Worm (Caenorhabditis elegans) whole organism, late embryonic: ENCODE measurements around the gene grd-16.

Experiments
- C08G9.2 ChIP-seq: sonication (generic microtip); optimal IDR thresholded peaks from 2 replicates; lab custom pipeline; 2016; ENCODE audit warnings: mild to moderate bottlenecking, missing genetic modification characterization, moderate library complexity, missing compliant biosample characterization
- C38D4.7 ChIP-seq: fragments of 200-800 bp; sonication (Bioruptor generic); optimal IDR thresholded peaks from 2 replicates; lab custom pipeline; 2018; ENCODE audit warnings: mild to moderate bottlenecking, missing genetic modification characterization, moderate library complexity, missing compliant biosample characterization
- F13H6.1 ChIP-seq: sonication (generic microtip); optimal IDR thresholded peaks from 2 replicates; lab custom pipeline; 2016; ENCODE audit warnings: missing genetic modification characterization, missing compliant biosample characterization
- K02D7.2 ChIP-seq: sonication (generic microtip); optimal IDR thresholded peaks from 2 replicates; lab custom pipeline; 2017; ENCODE audit warnings: mild to moderate bottlenecking, missing genetic modification characterization, missing compliant biosample characterization
- T23F11.4 ChIP-seq: fragments of 200-800 bp; sonication (Bioruptor generic); optimal IDR thresholded peaks from 2 replicates; lab custom pipeline; 2018; ENCODE audit warnings: mild to moderate bottlenecking, missing genetic modification characterization, missing compliant biosample characterization
- Y22D7AL.16 ChIP-seq: sonication (generic microtip); optimal IDR thresholded peaks from 2 replicates; lab custom pipeline; 2016; ENCODE audit warnings: missing genetic modification characterization, missing compliant biosample characterization
- ama-1 ChIP-seq: fragments of 150-350 bp; optimal IDR thresholded peaks from 2 replicates; lab custom pipeline; 2014
- ceh-14 ChIP-seq: sonication (generic microtip); optimal IDR thresholded peaks from 2 replicates; lab custom pipeline; 2016; ENCODE audit warnings: missing genotype, missing genetic modification characterization, missing compliant biosample characterization
- ceh-19 ChIP-seq: fragments of 200-800 bp; sonication (Bioruptor generic); optimal IDR thresholded peaks from 2 replicates; lab custom pipeline; 2018; ENCODE audit warnings: mild to moderate bottlenecking, missing genetic modification characterization, missing compliant biosample characterization
- ceh-2 ChIP-seq: sonication (generic microtip); optimal IDR thresholded peaks from 2 replicates; lab custom pipeline; 2016; ENCODE audit warnings: missing genotype, missing genetic modification characterization, missing compliant biosample characterization
- ceh-24 ChIP-seq: sonication (generic microtip); optimal IDR thresholded peaks from 2 replicates; lab custom pipeline; 2016; ENCODE audit warnings: mild to moderate bottlenecking, missing genetic modification characterization, missing compliant biosample characterization
- ceh-45 ChIP-seq: fragments of 200-800 bp; sonication (Bioruptor generic); IDR thresholded peaks from 2 replicates; pipeline ENCODE4 v1.3.6; 2022; ENCODE audit warnings: missing genetic modification reagents, missing genetic modification characterization, missing compliant biosample characterization
- ceh-48 ChIP-seq: sonication (generic microtip); optimal IDR thresholded peaks from 2 replicates; lab custom pipeline; 2016; ENCODE audit warnings: missing genetic modification characterization, inconsistent platforms, missing compliant biosample characterization
- ets-4 ChIP-seq: sonication (generic microtip); optimal IDR thresholded peaks from 2 replicates; lab custom pipeline; 2016; ENCODE audit warnings: missing genetic modification characterization, missing compliant biosample characterization
- eyg-1 ChIP-seq: sonication (generic microtip); optimal IDR thresholded peaks from 2 replicates; lab custom pipeline; 2016; ENCODE audit warnings: missing genotype, missing genetic modification characterization, missing compliant biosample characterization
- fax-1 ChIP-seq: sonication (generic microtip); optimal IDR thresholded peaks from 2 replicates; lab custom pipeline; 2016; ENCODE audit warnings: missing genotype, missing genetic modification characterization, missing compliant biosample characterization
- fkh-6 ChIP-seq: sonication (generic microtip); optimal IDR thresholded peaks from 2 replicates; lab custom pipeline; 2016; ENCODE audit warnings: missing genetic modification characterization, missing compliant biosample characterization
- hlh-13 ChIP-seq: fragments of 200-800 bp; sonication (Bioruptor generic); optimal IDR thresholded peaks from 2 replicates; lab custom pipeline; 2018; ENCODE audit warnings: mild to moderate bottlenecking, missing genetic modification characterization, missing compliant biosample characterization
- hlh-8 ChIP-seq: sonication (generic microtip); optimal IDR thresholded peaks from 2 replicates; lab custom pipeline; 2016; ENCODE audit warnings: missing genotype, missing genetic modification characterization, missing compliant biosample characterization
- lin-11 ChIP-seq: fragments of 200-800 bp; sonication (Bioruptor generic); optimal IDR thresholded peaks from 2 replicates; lab custom pipeline; 2018; ENCODE audit warnings: mild to moderate bottlenecking, missing genetic modification characterization, missing compliant biosample characterization
- madf-2 ChIP-seq: sonication (generic microtip); optimal IDR thresholded peaks from 2 replicates; lab custom pipeline; 2017; ENCODE audit warnings: missing genetic modification characterization, missing compliant biosample characterization
- nfya-1 ChIP-seq: sonication (generic microtip); optimal IDR thresholded peaks from 2 replicates; lab custom pipeline; 2017; ENCODE audit warnings: missing genetic modification characterization, mild to moderate bottlenecking, missing compliant biosample characterization, antibody characterized with exemption, moderate library complexity
- nhr-11 ChIP-seq: fragments of 150-350 bp; optimal IDR thresholded peaks from 2 replicates; lab custom pipeline; 2014; ENCODE audit warnings: missing biosample characterization, missing genetic modification characterization
- nhr-232 ChIP-seq: sonication (generic microtip); optimal IDR thresholded peaks from 2 replicates; lab custom pipeline; 2016; ENCODE audit warnings: missing genetic modification characterization, missing compliant biosample characterization
- npax-4 ChIP-seq: sonication (generic microtip); optimal IDR thresholded peaks from 2 replicates; lab custom pipeline; 2016; ENCODE audit warnings: missing genetic modification characterization, missing compliant biosample characterization
- odd-2 ChIP-seq: sonication (generic microtip); optimal IDR thresholded peaks from 2 replicates; lab custom pipeline; 2017; ENCODE audit warnings: antibody characterized with exemption, mild to moderate bottlenecking, missing genetic modification characterization, missing compliant biosample characterization
- pag-3 ChIP-seq: sonication (generic microtip); optimal IDR thresholded peaks from 2 replicates; lab custom pipeline; 2016; ENCODE audit warnings: missing compliant biosample characterization, missing genetic modification characterization, borderline replicate concordance
- pat-9 ChIP-seq: fragments of 200-800 bp; sonication (Bioruptor generic); optimal IDR thresholded peaks from 2 replicates; lab custom pipeline; 2018; ENCODE audit warnings: mild to moderate bottlenecking, missing genetic modification characterization, moderate library complexity, missing compliant biosample characterization
- pha-4 ChIP-seq: fragments of 150-350 bp; optimal IDR thresholded peaks from 2 replicates; lab custom pipeline; 2018; ENCODE audit warnings: missing biosample characterization, missing genetic modification reagents, missing genetic modification characterization
- pqm-1 ChIP-seq: sonication (generic microtip); optimal IDR thresholded peaks from 2 replicates; lab custom pipeline; 2016; ENCODE audit warnings: missing genetic modification characterization, missing compliant biosample characterization
- sdc-2 ChIP-seq: sonication (generic microtip); optimal IDR thresholded peaks from 2 replicates; lab custom pipeline; 2016; ENCODE audit warnings: missing genotype, missing genetic modification characterization, missing compliant biosample characterization
- sox-2 ChIP-seq: fragments of 200-800 bp; sonication (Bioruptor generic); IDR thresholded peaks from 2 replicates; pipeline ENCODE4 v1.3.6; 2022; ENCODE audit warnings: missing genetic modification reagents, missing genetic modification characterization, missing compliant biosample characterization
- syd-9 ChIP-seq: sonication (generic microtip); optimal IDR thresholded peaks from 2 replicates; lab custom pipeline; 2016; ENCODE audit warnings: mild to moderate bottlenecking, missing genetic modification characterization, moderate library complexity, missing compliant biosample characterization
- tbx-2 ChIP-seq: sonication (generic microtip); optimal IDR thresholded peaks from 2 replicates; lab custom pipeline; 2016; ENCODE audit warnings: missing genetic modification characterization, missing compliant biosample characterization
- unc-3 ChIP-seq, 2 experiments: fragments of 200-800 bp in 1 of 2; sonication (Bioruptor generic) in 1 of 2; sonication (generic microtip) in 1 of 2; conservative IDR thresholded peaks in 1 of 2; optimal IDR thresholded peaks in 1 of 2; 2 replicates each; pipeline versions ENCODE4 v1.3.6 to Lab custom; 2016 to 2022; ENCODE audit warnings: missing compliant biosample characterization in 2 of 2, missing genetic modification characterization in 2 of 2, missing genetic modification reagents in 1 of 2
- unc-42 ChIP-seq: sonication (generic microtip); optimal IDR thresholded peaks from 2 replicates; lab custom pipeline; 2016; ENCODE audit warnings: missing genotype, missing genetic modification characterization, missing compliant biosample characterization
- unc-55 ChIP-seq: sonication (generic microtip); optimal IDR thresholded peaks from 2 replicates; lab custom pipeline; 2017; ENCODE audit warnings: missing biosample characterization, missing genetic modification reagents, missing genetic modification characterization
- unc-86 ChIP-seq: sonication (generic microtip); optimal IDR thresholded peaks from 2 replicates; lab custom pipeline; 2016; ENCODE audit warnings: missing genetic modification characterization, missing compliant biosample characterization
- ztf-16 ChIP-seq: sonication (generic microtip); optimal IDR thresholded peaks from 2 replicates; lab custom pipeline; 2017; ENCODE audit warnings: missing genetic modification characterization, missing compliant biosample characterization

grd-16 gene

DNA sequence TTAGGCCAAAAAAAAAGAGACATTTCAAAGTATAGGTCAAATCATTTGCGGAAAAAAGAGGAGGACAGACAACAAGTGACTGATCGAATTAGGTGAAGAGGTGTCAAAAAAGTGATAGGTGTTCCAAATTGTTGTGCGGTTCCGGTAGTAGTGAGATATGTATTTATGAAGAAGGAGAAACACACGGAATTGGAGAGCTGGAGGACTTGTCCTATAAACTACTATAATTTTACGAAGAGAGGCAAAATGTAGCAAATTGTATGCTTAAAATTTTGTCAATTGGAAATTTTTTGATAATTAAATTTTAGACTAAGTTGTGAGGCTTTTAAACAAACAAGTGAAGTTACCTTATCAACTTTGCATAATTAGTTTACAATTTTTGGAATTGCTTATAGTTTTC lies 24.8 kb upstream of the grd-16 start:
- TF ChIP-seq ceh-19 (no peak), fkh-6 (tag; lab: Kevin White, UChicago) (no peak), ama-1 (lab: Kevin White, UChicago) (no peak), nfya-1 (tag; lab: Kevin White, UChicago) (no peak), pha-4 (tag; lab: Kevin White, UChicago) (no peak), ceh-48 (tag; lab: Kevin White, UChicago) (no peak), hlh-8 (tag; lab: Kevin White, UChicago) (no peak), syd-9 (tag; lab: Kevin White, UChicago) (no peak), unc-55 (GFP tag; lab: Kevin White, UChicago) (no peak), ceh-24 (tag; lab: Kevin White, UChicago) (no peak), Y22D7AL.16 (no peak), tbx-2 (tag; lab: Kevin White, UChicago) (no peak), sdc-2 (no peak), npax-4 (tag; lab: Kevin White, UChicago) (no peak)

DNA sequence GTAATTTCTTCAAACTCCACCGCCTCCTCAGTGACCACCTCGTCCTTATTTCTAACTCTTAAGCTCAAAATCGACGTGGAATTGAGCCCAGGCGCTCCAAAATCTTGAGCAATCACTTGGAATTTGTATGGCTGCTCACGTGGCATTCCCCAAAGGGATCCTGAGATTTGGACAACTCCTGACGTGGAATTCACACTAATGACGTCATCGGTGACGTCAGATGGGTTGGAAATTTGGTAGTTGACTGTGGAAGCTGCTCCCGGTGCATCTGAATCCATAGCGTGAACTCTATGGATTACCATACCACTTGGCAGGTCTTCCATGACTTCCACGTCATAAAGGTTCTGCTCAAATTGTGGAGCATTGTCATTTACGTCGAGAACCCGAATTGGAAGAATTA lies 21.4 kb upstream of the grd-16 start:
- no peak for TF ChIP-seq C38D4.7 (GFP tag; lab: Kevin White, UChicago)
- no peak for TF ChIP-seq unc-3 (GFP tag; conservative IDR thresholded peaks at IDR 0.05; lab: Robert Waterston, UW)
- no peak for TF ChIP-seq unc-3 (tag; optimal IDR thresholded peaks at IDR 0.05; lab: Kevin White, UChicago)
- no peak for TF ChIP-seq nhr-11
- TF ChIP-seq odd-2 = no peak
- no peak for TF ChIP-seq ztf-16 (tag; lab: Kevin White, UChicago)
- TF ChIP-seq fkh-6 (tag; lab: Kevin White, UChicago) = no peak
- TF ChIP-seq pqm-1 (tag; lab: Kevin White, UChicago) = no peak
- TF ChIP-seq unc-86 (tag; lab: Kevin White, UChicago) = no peak
- TF ChIP-seq ceh-48 (tag; lab: Kevin White, UChicago) = no peak
- no peak for TF ChIP-seq unc-42
- TF ChIP-seq ceh-14 (tag; lab: Kevin White, UChicago) = no peak
- no peak for TF ChIP-seq eyg-1 (tag; lab: Kevin White, UChicago)
- TF ChIP-seq ceh-2 (tag; lab: Kevin White, UChicago) = no peak
- TF ChIP-seq sdc-2 = no peak
- TF ChIP-seq hlh-13 = no peak
- no peak for TF ChIP-seq ceh-19

DNA sequence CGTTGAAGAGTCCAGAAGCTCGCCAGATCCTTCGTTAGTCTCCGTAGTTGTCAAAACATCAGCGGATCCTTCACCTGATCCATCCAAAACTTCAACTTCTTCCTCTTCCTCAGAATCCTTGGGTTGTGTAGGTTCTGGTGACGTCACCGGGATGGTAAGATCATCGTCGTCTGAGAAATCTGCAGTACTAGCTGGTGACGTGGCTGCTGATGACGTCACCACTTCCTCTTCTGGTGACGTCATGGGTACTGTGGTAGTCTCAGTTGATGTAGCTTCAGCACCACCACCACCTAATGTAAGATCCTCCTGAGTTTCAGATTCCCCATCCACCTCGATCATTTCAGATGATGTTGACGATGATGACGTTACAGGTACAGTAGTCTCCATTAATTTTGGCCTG lies 15.1 kb upstream of the grd-16 start:
- TF ChIP-seq hlh-8 (tag; lab: Kevin White, UChicago) (no peak), ceh-45 (GFP tag; lab: Robert Waterston, UW) (no peak), T23F11.4 (GFP tag; lab: Kevin White, UChicago) (no peak), sdc-2 (no peak), F13H6.1 (no peak)

DNA sequence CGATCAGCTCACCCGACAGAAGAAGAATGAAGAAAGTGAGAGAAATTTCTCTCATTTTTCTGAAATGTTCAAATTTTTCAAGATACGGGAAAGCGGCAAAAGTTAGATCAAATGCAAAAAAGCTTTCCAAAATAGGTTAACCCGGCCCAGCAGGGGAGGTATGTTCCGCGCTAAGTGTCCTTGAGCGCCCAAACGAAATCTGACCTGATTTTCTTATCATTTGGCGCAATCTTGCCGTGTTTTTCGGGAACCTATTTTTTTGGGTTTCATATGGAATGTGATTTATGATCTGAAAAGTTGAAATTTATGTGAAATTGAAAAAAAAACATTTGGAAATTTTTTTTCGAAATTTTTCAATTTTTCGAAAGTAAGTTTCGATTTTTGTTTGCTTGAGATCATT lies 13.2 kb upstream of the grd-16 start, which contains the start of gene cdh-10:
Gene cdh-10, minus strand, starts transcription at position 59 of the 400 bp plus-strand sequence.
- TF ChIP-seq sox-2 (GFP tag; lab: Robert Waterston, UW) (no peak), ets-4 (no peak), unc-42 (no peak), C08G9.2 (no peak), pqm-1 (tag; lab: Kevin White, UChicago) (no peak), ceh-2 (tag; lab: Kevin White, UChicago) (no peak), lin-11 (tag; lab: Kevin White, UChicago) (no peak), C38D4.7 (GFP tag; lab: Kevin White, UChicago) (no peak), madf-2 (tag; lab: Kevin White, UChicago) (no peak), nhr-232 (tag; lab: Kevin White, UChicago) (no peak), pag-3 (tag; lab: Kevin White, UChicago) (no peak), ceh-19 (no peak), fax-1 (tag; lab: Kevin White, UChicago) (no peak), K02D7.2 (tag; lab: Kevin White, UChicago) (no peak), unc-55 (GFP tag; lab: Kevin White, UChicago) (no peak), pat-9 (tag; lab: Kevin White, UChicago) (no peak)
